Fruit fly (Drosophila melanogaster): Measurements from ENCODE around the gene CG7794.

The CG7794 gene

dm6 chr3R:18050585-18050984, 27.1 kb downstream of the CG7794 start:
- TF ChIP-seq kay (GFP tag; ENCODE audit: borderline replicate concordance) (no peak), CG7045 (GFP tag; optimal IDR thresholded peaks at IDR 0.05) (no peak), CG33017 (tag; optimal IDR thresholded peaks at IDR 0.05) (no peak), cic (GFP tag; optimal IDR thresholded peaks at IDR 0.05) (no peak), CG11617 (GFP tag; optimal IDR thresholded peaks at IDR 0.05) (no peak), Hr96 (GFP tag; optimal IDR thresholded peaks at IDR 0.05) (no peak)

- TF ChIP-seq kay (GFP tag; ENCODE audit: borderline replicate concordance) (peak; percentile 50), pad (GFP tag; optimal IDR thresholded peaks at IDR 0.05) (peak; percentile 21), CG1620 (GFP tag; optimal IDR thresholded peaks at IDR 0.05) (no peak)
Observed at dm6 chr3R:18052799-18053586, 29.5 kb downstream of the CG7794 start, which contains the start of gene htl. Gene htl (minus strand): TSS chr3R:18052984.

- TF ChIP-seq pad (GFP tag; optimal IDR thresholded peaks at IDR 0.05), result no peak
- no peak for TF ChIP-seq Mnt (GFP tag; optimal IDR thresholded peaks at IDR 0.05)
- no peak for TF ChIP-seq tj (GFP tag; optimal IDR thresholded peaks at IDR 0.05)
- no peak for TF ChIP-seq CG11617 (GFP tag; optimal IDR thresholded peaks at IDR 0.05)
- TF ChIP-seq ovo (GFP tag; optimal IDR thresholded peaks at IDR 0.05), result no peak
- no peak for TF ChIP-seq bab1 (GFP tag; optimal IDR thresholded peaks at IDR 0.05)
- TF ChIP-seq Hr96 (GFP tag; optimal IDR thresholded peaks at IDR 0.05), result no peak
- no peak for TF ChIP-seq cic (GFP tag; optimal IDR thresholded peaks at IDR 0.05)
- no peak for TF ChIP-seq CG33017 (tag; optimal IDR thresholded peaks at IDR 0.05)
- TF ChIP-seq Clk (GFP tag; optimal IDR thresholded peaks at IDR 0.05), result no peak
- TF ChIP-seq cnc (optimal IDR thresholded peaks at IDR 0.05), result no peak
- TF ChIP-seq kay (GFP tag; ENCODE audit: borderline replicate concordance), result no peak
- no peak for TF ChIP-seq CG1620 (GFP tag; optimal IDR thresholded peaks at IDR 0.05)
- no peak for TF ChIP-seq CG5204 (GFP tag; optimal IDR thresholded peaks at IDR 0.05)
- no peak for TF ChIP-seq CG14711 (tag; optimal IDR thresholded peaks at IDR 0.05)
- no peak for TF ChIP-seq CG12768 (GFP tag; optimal IDR thresholded peaks at IDR 0.05)
- no peak for TF ChIP-seq CG7101 (tag; optimal IDR thresholded peaks at IDR 0.05)
Observed at dm6 chr3R:18058401-18058800, 34.9 kb downstream of the CG7794 start.

dm6 chr3R:18060551-18060950, 37.0 kb downstream of the CG7794 start:
- TF ChIP-seq tj (GFP tag; optimal IDR thresholded peaks at IDR 0.05) (no peak), CG14711 (tag; optimal IDR thresholded peaks at IDR 0.05) (no peak), toe (GFP tag; optimal IDR thresholded peaks at IDR 0.05) (no peak), Crg-1 (GFP tag; optimal IDR thresholded peaks at IDR 0.05) (no peak), Hr96 (GFP tag; optimal IDR thresholded peaks at IDR 0.05) (no peak), pad (GFP tag; optimal IDR thresholded peaks at IDR 0.05) (no peak), CG12768 (GFP tag; optimal IDR thresholded peaks at IDR 0.05) (no peak), ovo (GFP tag; optimal IDR thresholded peaks at IDR 0.05) (no peak), cic (GFP tag; optimal IDR thresholded peaks at IDR 0.05) (no peak), CG5204 (GFP tag; optimal IDR thresholded peaks at IDR 0.05) (no peak)

- TF ChIP-seq CG14711 (tag; optimal IDR thresholded peaks at IDR 0.05), result no peak
- TF ChIP-seq pad (GFP tag; optimal IDR thresholded peaks at IDR 0.05), result peak; percentile 92
Observed at dm6 chr3R:18063168-18063792, 39.8 kb downstream of the CG7794 start.

- TF ChIP-seq bab1 (GFP tag; optimal IDR thresholded peaks at IDR 0.05), result no peak
- no peak for TF ChIP-seq Clk (GFP tag; optimal IDR thresholded peaks at IDR 0.05)
- no peak for TF ChIP-seq CG1620 (GFP tag; optimal IDR thresholded peaks at IDR 0.05)
- no peak for TF ChIP-seq ovo (GFP tag; optimal IDR thresholded peaks at IDR 0.05)
- TF ChIP-seq CG5204 (GFP tag; optimal IDR thresholded peaks at IDR 0.05), result no peak
Observed at dm6 chr3R:18064369-18064768, 40.9 kb downstream of the CG7794 start.

- TF ChIP-seq pad (GFP tag; optimal IDR thresholded peaks at IDR 0.05) (no peak), Hr96 (GFP tag; optimal IDR thresholded peaks at IDR 0.05) (no peak), CG1620 (GFP tag; optimal IDR thresholded peaks at IDR 0.05) (no peak), cic (GFP tag; optimal IDR thresholded peaks at IDR 0.05) (no peak), bab1 (GFP tag; optimal IDR thresholded peaks at IDR 0.05) (no peak), CG33017 (tag; optimal IDR thresholded peaks at IDR 0.05) (no peak), cnc (optimal IDR thresholded peaks at IDR 0.05) (no peak), Crg-1 (GFP tag; optimal IDR thresholded peaks at IDR 0.05) (no peak), CG12768 (GFP tag; optimal IDR thresholded peaks at IDR 0.05) (no peak)
Observed at dm6 chr3R:18067930-18068329, 44.4 kb downstream of the CG7794 start.

All from whole organism, adult.